Fruit fly (Drosophila melanogaster): ENCODE data around the gene LysX.

dm6 chr3L:1212571-1212970 lies 17.5 kb upstream of the LysX start, which contains the start of gene LysE:
- TF ChIP-seq CG11085 (GFP tag; IDR thresholded peaks at IDR 0.05) (no peak), CG7556 (GFP tag; optimal IDR thresholded peaks at IDR 0.05) (no peak), CG11696 (GFP tag; IDR thresholded peaks at IDR 0.05) (no peak), CG2889 (GFP tag; IDR thresholded peaks at IDR 0.05) (no peak), gfzf (GFP tag; optimal IDR thresholded peaks at IDR 0.05) (no peak), kay (GFP tag; optimal IDR thresholded peaks at IDR 0.05) (no peak), CG32767 (GFP tag; IDR thresholded peaks at IDR 0.05) (no peak), chinmo (GFP tag; IDR thresholded peaks at IDR 0.05; ENCODE audit: partially characterized antibody) (no peak), CG18764 (GFP tag; optimal IDR thresholded peaks at IDR 0.05) (no peak), ranshi (GFP tag; IDR thresholded peaks at IDR 0.05) (no peak), klu (GFP tag; IDR thresholded peaks at IDR 0.05) (no peak), ham (GFP tag; IDR thresholded peaks at IDR 0.05) (no peak), ind (GFP tag; optimal IDR thresholded peaks at IDR 0.05) (no peak)
